Worm (Caenorhabditis elegans) whole organism, L3 larva: ENCODE measurements around the gene psf-1.
"Not testable (repeated sequence)": the region's sequence is repeated elsewhere in the genome, so short reads cannot be mapped to it uniquely, and the experiment has no call there.

Experiments
- R02D3.7 ChIP-seq: fragments of 150-350 bp; optimal IDR thresholded peaks from 2 replicates; lab custom pipeline; 2014; ENCODE audit warnings: missing biosample characterization, missing genetic modification characterization
- ZK546.5 ChIP-seq: sonication (generic microtip); optimal IDR thresholded peaks from 2 replicates; lab custom pipeline; 2017; ENCODE audit warnings: missing biosample characterization, missing genetic modification characterization
- aly-2 ChIP-seq: fragments of 150-350 bp; optimal IDR thresholded peaks from 2 replicates; lab custom pipeline; 2014; ENCODE audit warnings: missing biosample characterization, missing genetic modification characterization
- ama-1 ChIP-seq: fragments of 150-350 bp; optimal IDR thresholded peaks from 2 replicates; lab custom pipeline; 2018
- ceh-9 ChIP-seq: sonication (generic microtip); optimal IDR thresholded peaks from 2 replicates; lab custom pipeline; 2018; ENCODE audit warnings: missing biosample characterization, missing genetic modification characterization
- daf-12 ChIP-seq: fragments of 150-350 bp; optimal IDR thresholded peaks from 2 replicates; lab custom pipeline; 2014; ENCODE audit warnings: missing biosample characterization, missing genetic modification reagents, missing genetic modification characterization
- egl-27 ChIP-seq: sonication (generic microtip); optimal IDR thresholded peaks from 4 replicates; lab custom pipeline; 2017; ENCODE audit warnings: missing biosample characterization, missing genetic modification reagents, missing genetic modification characterization
- egl-5 ChIP-seq: fragments of 150-350 bp; optimal IDR thresholded peaks from 2 replicates; lab custom pipeline; 2017; ENCODE audit warnings: missing biosample characterization, missing genetic modification reagents, missing genetic modification characterization, inconsistent platforms
- elt-1 ChIP-seq: fragments of 150-350 bp; optimal IDR thresholded peaks from 2 replicates; lab custom pipeline; 2014; ENCODE audit warnings: missing biosample characterization, missing genetic modification characterization
- elt-2 ChIP-seq: sonication (generic microtip); optimal IDR thresholded peaks from 2 replicates; lab custom pipeline; 2016; ENCODE audit warnings: missing genetic modification reagents, mild to moderate bottlenecking, missing genetic modification characterization, missing compliant biosample characterization
- elt-3 ChIP-seq, 3 experiments: fragments of 150-350 bp in 1 of 3; sonication (generic microtip) in 2 of 3; optimal IDR thresholded peaks; 2 replicates in 2 of 3; 4 replicates in 1 of 3; lab custom pipeline; 2014 to 2017; ENCODE audit warnings: missing biosample characterization in 3 of 3, missing genetic modification characterization in 3 of 3
- jun-1 ChIP-seq: fragments of 150-350 bp; optimal IDR thresholded peaks from 2 replicates; lab custom pipeline; 2014; ENCODE audit warnings: missing biosample characterization, missing genetic modification reagents, missing genetic modification characterization
- lin-15B ChIP-seq: fragments of 150-350 bp; optimal IDR thresholded peaks from 2 replicates; lab custom pipeline; 2014; ENCODE audit warnings: missing biosample characterization, missing genetic modification characterization
- mdl-1 ChIP-seq: fragments of 150-350 bp; optimal IDR thresholded peaks from 2 replicates; lab custom pipeline; 2014; ENCODE audit warnings: missing biosample characterization, missing genetic modification characterization
- mml-1 ChIP-seq: fragments of 150-350 bp; sonication (generic microtip); optimal IDR thresholded peaks from 3 replicates; lab custom pipeline; 2014; ENCODE audit warnings: missing biosample characterization, missing genetic modification characterization
- nfya-1 ChIP-seq: sonication (generic microtip); optimal IDR thresholded peaks from 2 replicates; lab custom pipeline; 2017; ENCODE audit warnings: missing genetic modification characterization, mild to moderate bottlenecking, missing compliant biosample characterization, antibody characterized with exemption, moderate library complexity; ENCODE audit not compliant: insufficient read depth
- nhr-11 ChIP-seq: fragments of 150-350 bp; optimal IDR thresholded peaks from 2 replicates; lab custom pipeline; 2014; ENCODE audit warnings: missing biosample characterization, missing genetic modification characterization
- nhr-12 ChIP-seq: fragments of 150-350 bp; optimal IDR thresholded peaks from 2 replicates; lab custom pipeline; 2014; ENCODE audit warnings: missing biosample characterization, missing genetic modification characterization
- nhr-23 ChIP-seq: fragments of 150-350 bp; optimal IDR thresholded peaks from 2 replicates; lab custom pipeline; 2014; ENCODE audit warnings: missing biosample characterization, missing genetic modification reagents, missing genetic modification characterization
- nhr-237 ChIP-seq: fragments of 150-350 bp; optimal IDR thresholded peaks from 2 replicates; lab custom pipeline; 2014; ENCODE audit warnings: missing biosample characterization, missing genetic modification characterization
- nhr-25 ChIP-seq: sonication (generic microtip); optimal IDR thresholded peaks from 2 replicates; lab custom pipeline; 2017; ENCODE audit warnings: missing biosample characterization, missing genetic modification characterization
- nhr-43 ChIP-seq: sonication (generic microtip); optimal IDR thresholded peaks from 2 replicates; lab custom pipeline; 2016; ENCODE audit warnings: mild to moderate bottlenecking, missing genetic modification characterization, missing compliant biosample characterization; ENCODE audit not compliant: poor library complexity, severe bottlenecking
- nhr-77 ChIP-seq: fragments of 150-350 bp; optimal IDR thresholded peaks from 2 replicates; lab custom pipeline; 2014; ENCODE audit warnings: missing biosample characterization, missing genetic modification characterization
- pha-4 ChIP-seq: fragments of 150-350 bp; optimal IDR thresholded peaks from 2 replicates; lab custom pipeline; 2014; ENCODE audit warnings: missing biosample characterization, missing genetic modification reagents, missing genetic modification characterization
- pqm-1 ChIP-seq: fragments of 150-350 bp; optimal IDR thresholded peaks from 2 replicates; lab custom pipeline; 2017; ENCODE audit warnings: missing biosample characterization, missing genetic modification characterization, inconsistent platforms
- skn-1 ChIP-seq: fragments of 150-350 bp; optimal IDR thresholded peaks from 2 replicates; lab custom pipeline; 2014; ENCODE audit warnings: missing biosample characterization, missing genetic modification characterization
- snpc-4 ChIP-seq: fragments of 150-350 bp; optimal IDR thresholded peaks from 2 replicates; lab custom pipeline; 2014; ENCODE audit warnings: missing biosample characterization, missing genetic modification characterization
- unc-62 ChIP-seq: fragments of 150-350 bp; sonication (generic microtip); optimal IDR thresholded peaks from 4 replicates; lab custom pipeline; 2014; ENCODE audit warnings: missing biosample characterization, missing genetic modification reagents, missing genetic modification characterization
- ztf-11 ChIP-seq: fragments of 150-350 bp; optimal IDR thresholded peaks from 2 replicates; lab custom pipeline; 2014; ENCODE audit warnings: missing biosample characterization, missing genetic modification characterization
- ztf-4 ChIP-seq: fragments of 150-350 bp; optimal IDR thresholded peaks from 2 replicates; lab custom pipeline; 2014; ENCODE audit warnings: missing biosample characterization, missing genetic modification characterization

psf-1 gene

DNA sequence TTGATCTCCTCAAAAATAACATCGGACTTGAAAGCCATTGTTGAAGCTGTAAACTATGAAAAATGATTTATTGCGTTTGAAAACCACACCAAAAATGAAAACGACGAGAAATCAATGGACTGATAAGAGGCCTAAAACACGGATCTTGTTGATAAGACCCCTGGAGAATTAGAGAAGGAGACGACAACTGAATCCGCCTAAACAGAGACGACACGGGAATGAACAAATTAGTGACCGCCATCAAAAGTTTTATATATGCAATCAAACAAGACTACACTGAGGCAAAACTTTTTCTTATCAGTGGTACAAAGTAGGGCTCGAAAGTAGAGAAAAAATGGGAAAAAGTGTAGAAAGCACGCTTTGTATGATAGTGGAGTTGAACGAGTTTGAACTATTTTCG lies 32.6 kb downstream of the psf-1 start, which contains the start of gene nlt-1:
Gene nlt-1, minus strand, starts transcription at position 78 of the 400 bp plus-strand sequence.
- TF ChIP-seq nhr-23 (tag; lab: Kevin White, UChicago), result peak; percentile 13
- no peak for TF ChIP-seq mml-1
- peak; percentile 80 for TF ChIP-seq jun-1
- peak; percentile 98 for TF ChIP-seq pqm-1
- TF ChIP-seq nhr-43, result no peak
- no peak for TF ChIP-seq daf-12
- peak; percentile 50 for TF ChIP-seq pha-4 (tag; lab: Kevin White, UChicago)
- TF ChIP-seq elt-2, result peak; percentile 98

- no peak for TF ChIP-seq aly-2
- no peak for TF ChIP-seq snpc-4 (tag; lab: Kevin White, UChicago)
- no peak for TF ChIP-seq nfya-1
- TF ChIP-seq R02D3.7, result no peak
- TF ChIP-seq ztf-4 (tag; lab: Kevin White, UChicago), result no peak
- TF ChIP-seq ama-1 (lab: Kevin White, UChicago), result no peak
- no peak for TF ChIP-seq mml-1
- no peak for TF ChIP-seq elt-1
- no peak for TF ChIP-seq ZK546.5
Measured at ce11 chrII:10001546-10001945, 33.1 kb downstream of the psf-1 start, which contains the start of gene ZK892.3. Gene ZK892.3 (plus strand): TSS chrII:10001846.

ce11 chrII:10006266-10006665 lies 37.8 kb downstream of the psf-1 start, which contains the start of gene ZK892.4:
Gene ZK892.4 (plus strand): TSS chrII:10006566.
- not testable (repeated sequence) for TF ChIP-seq egl-5 (tag; lab: Kevin White, UChicago); nhr-43; ztf-11 (tag; lab: Kevin White, UChicago)

- TF ChIP-seq nhr-12 (tag; lab: Kevin White, UChicago) (no peak), ztf-11 (tag; lab: Kevin White, UChicago) (no peak), nhr-23 (tag; lab: Kevin White, UChicago) (no peak), lin-15B (no peak)
Measured at ce11 chrII:10007917-10008316, 39.4 kb downstream of the psf-1 start, which contains the start of gene ZK892.5. Gene ZK892.5 (plus strand): TSS chrII:10008217.

DNA sequence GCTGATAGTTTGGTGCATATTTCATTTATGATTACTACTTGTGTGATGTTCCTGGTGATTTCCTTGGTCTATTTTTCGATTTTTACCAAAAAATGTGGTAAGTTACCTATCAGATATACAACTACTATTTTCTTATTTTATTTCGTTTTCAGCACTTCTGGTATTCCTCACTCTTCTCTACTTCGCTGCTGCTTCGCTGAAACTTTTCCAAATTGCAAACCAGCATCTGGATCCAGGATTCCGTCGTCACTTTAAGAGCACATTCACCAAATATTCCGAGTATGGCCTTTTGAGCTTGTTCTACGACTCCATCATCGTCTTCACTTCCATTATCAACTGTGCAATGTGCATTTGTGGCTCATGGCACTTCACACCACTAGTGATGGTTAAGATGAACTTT lies 40.1 kb downstream of the psf-1 start:
- TF ChIP-seq ztf-11 (tag; lab: Kevin White, UChicago) (no peak), nhr-77 (tag; lab: Kevin White, UChicago) (no peak), skn-1 (tag; lab: Kevin White, UChicago) (no peak), ZK546.5 (no peak), pqm-1 (no peak), ceh-9 (tag; lab: Kevin White, UChicago) (no peak), elt-3 (tag; optimal IDR thresholded peaks at IDR 0.05; lab: Kevin White, UChicago) (no peak), aly-2 (no peak), egl-27 (no peak)

ce11 chrII:10010914-10011313 lies 42.4 kb downstream of the psf-1 start:
- TF ChIP-seq pqm-1, result no peak
- peak; percentile 5 for TF ChIP-seq nhr-23 (tag; lab: Kevin White, UChicago)
- TF ChIP-seq nhr-25 (tag; lab: Kevin White, UChicago), result peak; percentile 32
- no peak for TF ChIP-seq R02D3.7
- no peak for TF ChIP-seq egl-27
- TF ChIP-seq mdl-1, result no peak
- TF ChIP-seq nhr-237 (tag; lab: Kevin White, UChicago), result no peak

ce11 chrII:10011733-10012132 lies 43.3 kb downstream of the psf-1 start:
- TF ChIP-seq nfya-1 (no peak), nhr-25 (tag; lab: Kevin White, UChicago) (peak; percentile 2)

- TF ChIP-seq unc-62 (GFP tag; lab: Kevin White, UChicago) (no peak), nhr-25 (tag; lab: Kevin White, UChicago) (no peak), snpc-4 (tag; lab: Kevin White, UChicago) (no peak), aly-2 (no peak), nhr-12 (tag; lab: Kevin White, UChicago) (no peak), nhr-11 (peak; percentile 47), ZK546.5 (no peak)
- TF ChIP-seq, all 47 proteins: peak for 1
Measured at ce11 chrII:10012490-10012889, 44.0 kb downstream of the psf-1 start.
